Fruit fly (Drosophila melanogaster): ENCODE measurements around the gene CG33178.
A peak's percentile ranks its signal among the peaks of the same experiment; 100 is the strongest.

The CG33178 gene

dm6 chrX:15070137-15070536 lies 12.5 kb upstream of the CG33178 start:
- TF ChIP-seq kay (GFP tag; ENCODE audit: borderline replicate concordance) (peak; percentile 0), bab1 (GFP tag; optimal IDR thresholded peaks at IDR 0.05) (no peak)

DNA sequence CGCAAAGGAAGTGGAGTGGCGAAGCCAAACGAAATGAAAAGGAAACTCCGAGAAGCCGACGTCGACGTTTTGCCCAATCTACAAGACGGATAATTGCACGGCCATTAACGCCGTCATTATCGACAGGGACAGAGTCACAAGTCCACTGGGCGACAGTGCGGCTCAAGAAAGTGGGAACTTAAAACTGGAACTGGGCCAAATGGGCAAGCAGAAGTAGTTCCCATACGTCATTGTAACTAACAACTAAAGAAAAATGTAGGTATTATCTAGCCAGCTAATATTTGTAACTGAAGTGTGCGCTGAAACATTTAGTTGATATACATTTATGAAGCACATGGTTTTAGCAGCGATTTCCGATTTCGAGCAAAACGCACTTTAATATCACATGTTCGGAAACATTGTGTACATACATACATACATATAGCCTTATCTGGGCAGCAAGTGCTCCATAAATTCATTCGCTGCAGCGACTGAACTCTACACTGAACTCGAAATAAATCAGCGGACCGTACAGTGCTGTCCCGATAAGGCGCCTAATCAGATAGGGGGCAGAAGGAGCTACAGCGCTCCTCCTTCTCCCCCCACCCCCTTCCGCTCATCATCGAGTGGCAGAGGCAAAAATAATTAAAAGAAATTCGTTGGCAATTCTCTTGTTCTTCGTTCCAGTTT lies 11.7 kb upstream of the CG33178 start:
- no peak for TF ChIP-seq cnc (optimal IDR thresholded peaks at IDR 0.05)
- no peak for TF ChIP-seq CG7045 (GFP tag; optimal IDR thresholded peaks at IDR 0.05)
- no peak for TF ChIP-seq Hr96 (GFP tag; optimal IDR thresholded peaks at IDR 0.05)
- TF ChIP-seq ovo (GFP tag; optimal IDR thresholded peaks at IDR 0.05), result peak; percentile 55
- no peak for TF ChIP-seq CG33017 (tag; optimal IDR thresholded peaks at IDR 0.05)
- TF ChIP-seq tj (GFP tag; optimal IDR thresholded peaks at IDR 0.05), result peak; percentile 12
- TF ChIP-seq CG1620 (GFP tag; optimal IDR thresholded peaks at IDR 0.05), result no peak
- peak; percentile 15 for TF ChIP-seq kay (GFP tag; ENCODE audit: borderline replicate concordance)
- peak; percentile 27 for TF ChIP-seq CG11617 (GFP tag; optimal IDR thresholded peaks at IDR 0.05)
- TF ChIP-seq CG5204 (GFP tag; optimal IDR thresholded peaks at IDR 0.05), result no peak
- TF ChIP-seq Mnt (GFP tag; optimal IDR thresholded peaks at IDR 0.05), result peak; percentile 46
- TF ChIP-seq CG14711 (tag; optimal IDR thresholded peaks at IDR 0.05), result no peak
- TF ChIP-seq Clk (GFP tag; optimal IDR thresholded peaks at IDR 0.05), result no peak
- TF ChIP-seq CG7101 (tag; optimal IDR thresholded peaks at IDR 0.05), result peak; percentile 19
- TF ChIP-seq pad (GFP tag; optimal IDR thresholded peaks at IDR 0.05), result no peak
- TF ChIP-seq CG12768 (GFP tag; optimal IDR thresholded peaks at IDR 0.05), result peak; percentile 39
- TF ChIP-seq bab1 (GFP tag; optimal IDR thresholded peaks at IDR 0.05), result peak; percentile 23
- no peak for TF ChIP-seq toe (GFP tag; optimal IDR thresholded peaks at IDR 0.05)
- no peak for TF ChIP-seq Crg-1 (GFP tag; optimal IDR thresholded peaks at IDR 0.05)
- peak; percentile 50 for TF ChIP-seq cic (GFP tag; optimal IDR thresholded peaks at IDR 0.05)

DNA sequence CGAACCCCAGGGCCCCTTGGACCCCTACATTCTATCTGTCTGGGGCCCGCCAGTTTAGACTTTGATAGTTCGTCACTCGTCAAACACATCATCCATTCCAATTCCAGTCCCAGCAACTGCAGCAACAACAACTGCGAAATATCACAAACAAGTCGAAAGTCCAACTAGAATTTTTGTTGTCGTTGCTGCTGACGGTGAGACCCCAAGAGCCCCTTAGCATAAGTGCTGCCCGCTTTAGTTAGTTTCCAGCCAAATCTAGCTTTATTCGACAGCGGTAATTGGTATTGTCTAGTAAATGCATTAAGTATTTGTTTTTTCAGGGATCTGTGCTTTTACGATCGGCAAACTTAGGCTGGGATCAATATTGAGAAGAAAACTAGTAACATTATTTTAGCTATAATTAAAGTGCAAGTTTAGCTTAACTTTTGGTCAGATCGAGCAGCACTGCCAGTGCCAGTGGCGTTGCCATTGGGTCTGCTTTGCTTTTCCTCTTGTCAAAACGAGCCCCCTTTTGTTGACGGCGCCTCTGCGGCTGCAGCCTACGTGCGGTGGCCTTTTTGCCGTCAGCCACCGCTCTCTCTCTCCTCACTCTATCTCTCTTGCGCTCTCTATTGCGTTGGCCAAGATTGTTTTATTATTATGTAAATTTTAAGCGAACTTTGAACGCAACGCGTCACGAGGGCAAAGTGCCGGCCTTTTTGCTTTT lies 7.8 kb upstream of the CG33178 start:
- peak; percentile 84 for TF ChIP-seq CG5204 (GFP tag; optimal IDR thresholded peaks at IDR 0.05)
- peak; percentile 87 for TF ChIP-seq CG7101 (tag; optimal IDR thresholded peaks at IDR 0.05)
- peak; percentile 59 for TF ChIP-seq ovo (GFP tag; optimal IDR thresholded peaks at IDR 0.05)
- peak; percentile 84 for TF ChIP-seq Crg-1 (GFP tag; optimal IDR thresholded peaks at IDR 0.05)
- peak; percentile 70 for TF ChIP-seq CG7045 (GFP tag; optimal IDR thresholded peaks at IDR 0.05)
- TF ChIP-seq Clk (GFP tag; optimal IDR thresholded peaks at IDR 0.05), result peak; percentile 40
- TF ChIP-seq CG33017 (tag; optimal IDR thresholded peaks at IDR 0.05), result peak; percentile 39
- TF ChIP-seq Mnt (GFP tag; optimal IDR thresholded peaks at IDR 0.05), result peak; percentile 75
- TF ChIP-seq CG11617 (GFP tag; optimal IDR thresholded peaks at IDR 0.05), result peak; percentile 93
- TF ChIP-seq CG12768 (GFP tag; optimal IDR thresholded peaks at IDR 0.05), result peak; percentile 77
- peak; percentile 98 for TF ChIP-seq kay (GFP tag; ENCODE audit: borderline replicate concordance)
- peak; percentile 91 for TF ChIP-seq Hr96 (GFP tag; optimal IDR thresholded peaks at IDR 0.05)
- TF ChIP-seq toe (GFP tag; optimal IDR thresholded peaks at IDR 0.05), result peak; percentile 78
- peak; percentile 71 for TF ChIP-seq tj (GFP tag; optimal IDR thresholded peaks at IDR 0.05)
- TF ChIP-seq cnc (optimal IDR thresholded peaks at IDR 0.05), result no peak
- peak; percentile 56 for TF ChIP-seq pad (GFP tag; optimal IDR thresholded peaks at IDR 0.05)
- peak; percentile 74 for TF ChIP-seq bab1 (GFP tag; optimal IDR thresholded peaks at IDR 0.05)
- peak; percentile 88 for TF ChIP-seq CG1620 (GFP tag; optimal IDR thresholded peaks at IDR 0.05)
- peak; percentile 75 for TF ChIP-seq cic (GFP tag; optimal IDR thresholded peaks at IDR 0.05)
- TF ChIP-seq CG14711 (tag; optimal IDR thresholded peaks at IDR 0.05), result peak; percentile 73

dm6 chrX:15075485-15076037 lies 7.1 kb upstream of the CG33178 start:
- TF ChIP-seq pad (GFP tag; optimal IDR thresholded peaks at IDR 0.05) (peak; percentile 89), CG33017 (tag; optimal IDR thresholded peaks at IDR 0.05) (no peak), tj (GFP tag; optimal IDR thresholded peaks at IDR 0.05) (peak; percentile 96), CG14711 (tag; optimal IDR thresholded peaks at IDR 0.05) (no peak), bab1 (GFP tag; optimal IDR thresholded peaks at IDR 0.05) (peak; percentile 69), Hr96 (GFP tag; optimal IDR thresholded peaks at IDR 0.05) (no peak), CG12768 (GFP tag; optimal IDR thresholded peaks at IDR 0.05) (no peak), ovo (GFP tag; optimal IDR thresholded peaks at IDR 0.05) (peak; percentile 100)

DNA sequence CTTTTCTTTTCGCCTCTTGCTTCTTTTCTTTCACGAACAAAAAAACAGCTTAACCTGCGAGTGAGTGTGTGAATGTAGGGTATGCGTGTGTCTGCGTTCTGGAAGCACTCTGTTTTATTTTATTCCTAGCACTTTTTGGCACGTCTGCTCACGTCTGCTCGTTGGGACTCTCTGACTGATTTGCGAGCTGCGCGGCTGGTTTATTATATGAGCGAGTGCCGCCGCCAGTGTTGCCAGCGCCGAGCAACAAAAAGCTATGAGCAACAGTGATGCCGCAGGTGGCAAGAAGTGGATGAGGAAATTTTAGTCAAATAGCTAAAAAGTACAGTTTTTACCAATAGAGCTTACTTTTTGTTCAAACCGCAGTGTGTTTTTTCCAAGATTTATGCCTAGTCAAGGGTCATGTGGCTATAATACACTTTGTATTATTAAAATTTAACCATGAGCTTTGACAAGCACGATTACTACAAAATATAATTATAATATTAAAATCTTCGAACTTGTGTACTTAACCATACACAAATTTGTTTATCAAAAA lies 6.5 kb upstream of the CG33178 start, which contains the start of gene Lsd-2:
Gene Lsd-2, minus strand, starts transcription at position 183 of the 538 bp plus-strand sequence.
- TF ChIP-seq pad (GFP tag; optimal IDR thresholded peaks at IDR 0.05) (no peak), CG1620 (GFP tag; optimal IDR thresholded peaks at IDR 0.05) (peak; percentile 79), Clk (GFP tag; optimal IDR thresholded peaks at IDR 0.05) (no peak), Crg-1 (GFP tag; optimal IDR thresholded peaks at IDR 0.05) (peak; percentile 10), bab1 (GFP tag; optimal IDR thresholded peaks at IDR 0.05) (peak; percentile 69), Mnt (GFP tag; optimal IDR thresholded peaks at IDR 0.05) (peak; percentile 79), CG7045 (GFP tag; optimal IDR thresholded peaks at IDR 0.05) (no peak), Hr96 (GFP tag; optimal IDR thresholded peaks at IDR 0.05) (peak; percentile 55), kay (GFP tag; ENCODE audit: borderline replicate concordance) (peak; percentile 78), CG5204 (GFP tag; optimal IDR thresholded peaks at IDR 0.05) (peak; percentile 44), cic (GFP tag; optimal IDR thresholded peaks at IDR 0.05) (no peak), toe (GFP tag; optimal IDR thresholded peaks at IDR 0.05) (peak; percentile 29), CG14711 (tag; optimal IDR thresholded peaks at IDR 0.05) (peak; percentile 66), CG12768 (GFP tag; optimal IDR thresholded peaks at IDR 0.05) (peak; percentile 15), CG33017 (tag; optimal IDR thresholded peaks at IDR 0.05) (no peak), ovo (GFP tag; optimal IDR thresholded peaks at IDR 0.05) (no peak), CG7101 (tag; optimal IDR thresholded peaks at IDR 0.05) (peak; percentile 33), cnc (optimal IDR thresholded peaks at IDR 0.05) (no peak), CG11617 (GFP tag; optimal IDR thresholded peaks at IDR 0.05) (peak; percentile 56), tj (GFP tag; optimal IDR thresholded peaks at IDR 0.05) (no peak)
